Fruit fly (Drosophila melanogaster) whole organism, embryonic: ENCODE results near the gene AIMP2.

Experiments
- Adf1 ChIP-seq: fragments of 200-800 bp; sonication (Bioruptor generic); IDR thresholded peaks from 2 replicates; pipeline ENCODE4 v1.3.6; 2022; ENCODE audit warnings: missing biosample characterization, missing genetic modification characterization
- Aef1 ChIP-seq: fragments of 200-800 bp; sonication (Bioruptor generic); IDR thresholded peaks from 3 replicates; pipeline ENCODE4 v1.3.6; 2022; ENCODE audit warnings: missing biosample characterization, missing genetic modification characterization
- B-H1 ChIP-seq: fragments of 200-800 bp; sonication (Bioruptor generic); IDR thresholded peaks from 3 replicates; pipeline ENCODE4 v1.3.6; 2022; ENCODE audit warnings: missing biosample characterization, missing genetic modification characterization
- C15 ChIP-seq: fragments of 200-800 bp; sonication (Bioruptor generic); IDR thresholded peaks from 3 replicates; pipeline ENCODE4 v1.3.6; 2022; ENCODE audit warnings: missing biosample characterization, missing genetic modification characterization
- CG10209 ChIP-seq: fragments of 200-800 bp; sonication (Bioruptor generic); optimal IDR thresholded peaks from 3 replicates; lab custom pipeline; 2017; ENCODE audit warnings: missing biosample characterization, mild to moderate bottlenecking, missing genetic modification characterization, missing genetic modification reagents
- CG11085 ChIP-seq: fragments of 200-800 bp; sonication (Bioruptor generic); IDR thresholded peaks from 2 replicates; pipeline ENCODE4 v1.3.6; 2022; ENCODE audit warnings: missing biosample characterization, missing genetic modification characterization
- CG11093 ChIP-seq: fragments of 200-800 bp; sonication (Bioruptor generic); IDR thresholded peaks from 3 replicates; pipeline ENCODE4 v1.3.6; 2022; ENCODE audit warnings: missing biosample characterization, missing genetic modification characterization
- CG11398 ChIP-seq: fragments of 200-800 bp; sonication (Bioruptor generic); optimal IDR thresholded peaks from 2 replicates; lab custom pipeline; 2016; ENCODE audit warnings: missing biosample characterization, missing genetic modification characterization
- CG1233 ChIP-seq: fragments of 200-800 bp; sonication (Bioruptor generic); optimal IDR thresholded peaks from 4 replicates; lab custom pipeline; 2018; ENCODE audit warnings: missing biosample characterization, mild to moderate bottlenecking, missing genetic modification characterization
- CG13123 ChIP-seq: fragments of 200-800 bp; sonication (Bioruptor generic); optimal IDR thresholded peaks from 2 replicates; lab custom pipeline; 2016; ENCODE audit warnings: missing biosample characterization, missing genetic modification characterization
- CG1647 ChIP-seq: fragments of 200-800 bp; sonication (Bioruptor generic); optimal IDR thresholded peaks from 3 replicates; lab custom pipeline; 2016; ENCODE audit warnings: missing biosample characterization, missing genetic modification characterization
- CG17612 ChIP-seq: fragments of 200-800 bp; sonication (Bioruptor generic); IDR thresholded peaks from 2 replicates; pipeline ENCODE4 v1.3.6; 2022; ENCODE audit warnings: missing biosample characterization, missing genetic modification characterization
- CG18599 ChIP-seq: fragments of 200-800 bp; sonication (Bioruptor generic); optimal IDR thresholded peaks from 3 replicates; lab custom pipeline; 2017; ENCODE audit warnings: missing biosample characterization, missing genetic modification characterization, mild to moderate bottlenecking, moderate library complexity, missing genetic modification reagents
- CG18764 ChIP-seq: fragments of 200-800 bp; sonication (Bioruptor generic); optimal IDR thresholded peaks from 3 replicates; lab custom pipeline; 2016; ENCODE audit warnings: missing biosample characterization, missing genetic modification characterization
- CG2712 ChIP-seq: fragments of 200-800 bp; optimal IDR thresholded peaks from 3 replicates; lab custom pipeline; 2019; ENCODE audit warnings: missing biosample characterization, mild to moderate bottlenecking, missing genetic modification characterization, moderate library complexity
- CG34422 ChIP-seq: fragments of 200-800 bp; sonication (Bioruptor generic); IDR thresholded peaks from 3 replicates; pipeline ENCODE4 v1.3.6; 2022; ENCODE audit warnings: missing biosample characterization, missing genetic modification characterization
- CG4360 ChIP-seq: fragments of 200-800 bp; sonication (Bioruptor generic); IDR thresholded peaks from 2 replicates; pipeline ENCODE4 v1.3.6; 2022; ENCODE audit warnings: missing biosample characterization, missing genetic modification characterization
- CG4820 ChIP-seq: fragments of 200-800 bp; sonication (Bioruptor generic); optimal IDR thresholded peaks from 3 replicates; lab custom pipeline; 2016; ENCODE audit warnings: missing biosample characterization, missing genetic modification characterization
- CG5245 ChIP-seq: fragments of 200-800 bp; sonication (Bioruptor generic); optimal IDR thresholded peaks from 3 replicates; lab custom pipeline; 2016; ENCODE audit warnings: missing biosample characterization, missing genetic modification characterization
- CG6272 ChIP-seq: fragments of 200-800 bp; sonication (Bioruptor generic); IDR thresholded peaks from 2 replicates; pipeline ENCODE4 v1.3.6; 2022; ENCODE audit warnings: missing biosample characterization, missing genetic modification characterization
- CG6683 ChIP-seq: fragments of 200-800 bp; sonication (Bioruptor generic); optimal IDR thresholded peaks from 2 replicates; lab custom pipeline; 2017; ENCODE audit warnings: missing biosample characterization, mild to moderate bottlenecking, missing genetic modification characterization, missing genetic modification reagents
- CG6791 ChIP-seq: fragments of 200-800 bp; sonication (Bioruptor generic); IDR thresholded peaks from 3 replicates; pipeline ENCODE4 v1.3.6; 2022; ENCODE audit warnings: missing biosample characterization, missing genetic modification characterization; ENCODE audit not compliant: partially characterized antibody
- CG7357 ChIP-seq: fragments of 200-800 bp; sonication (Bioruptor generic); IDR thresholded peaks from 3 replicates; pipeline ENCODE4 v1.3.6; 2022; ENCODE audit warnings: missing biosample characterization, missing genetic modification characterization
- CG7556 ChIP-seq: fragments of 200-800 bp; sonication (Bioruptor generic); optimal IDR thresholded peaks from 2 replicates; lab custom pipeline; 2017; ENCODE audit warnings: missing biosample characterization, mild to moderate bottlenecking, missing genetic modification characterization
- CHES-1-like ChIP-seq: fragments of 200-800 bp; sonication (Bioruptor generic); optimal IDR thresholded peaks from 2 replicates; lab custom pipeline; 2016; ENCODE audit warnings: missing biosample characterization, missing genetic modification characterization
- D19A ChIP-seq: fragments of 200-800 bp; optimal IDR thresholded peaks from 3 replicates; lab custom pipeline; 2019; ENCODE audit warnings: missing biosample characterization, mild to moderate bottlenecking, missing genetic modification characterization, moderate library complexity
- Dek ChIP-seq: fragments of 200-800 bp; sonication (Bioruptor generic); optimal IDR thresholded peaks from 3 replicates; lab custom pipeline; 2019; ENCODE audit warnings: missing biosample characterization, mild to moderate bottlenecking, missing genetic modification characterization, moderate library complexity
- Dp ChIP-seq: fragments of 200-800 bp; sonication (Bioruptor generic); optimal IDR thresholded peaks from 2 replicates; lab custom pipeline; 2018; ENCODE audit warnings: missing biosample characterization, mild to moderate bottlenecking, missing genetic modification characterization, moderate library complexity
- Ets65A ChIP-seq: fragments of 200-800 bp; sonication (Bioruptor generic); peaks from one replicate; lab custom pipeline; 2016; ENCODE audit warnings: missing biosample characterization, missing genetic modification characterization
- GATAe ChIP-seq: fragments of 200-800 bp; sonication (Bioruptor generic); conservative IDR thresholded peaks from 2 replicates; pipeline ENCODE4 v1.3.6; 2022; ENCODE audit warnings: missing biosample characterization, missing genetic modification characterization
- Hand ChIP-seq: fragments of 200-800 bp; sonication (Bioruptor generic); optimal IDR thresholded peaks from 2 replicates; lab custom pipeline; 2017; ENCODE audit warnings: mild to moderate bottlenecking, missing biosample characterization, missing genetic modification reagents, missing genetic modification characterization
- Hsf ChIP-seq: fragments of 200-800 bp; sonication (Bioruptor generic); optimal IDR thresholded peaks from 3 replicates; lab custom pipeline; 2016; ENCODE audit warnings: missing biosample characterization, missing genetic modification characterization
- NK7.1 ChIP-seq: fragments of 200-800 bp; sonication (Bioruptor generic); optimal IDR thresholded peaks from 3 replicates; lab custom pipeline; 2016; ENCODE audit warnings: missing biosample characterization, missing genetic modification characterization
- Vsx1 ChIP-seq: fragments of 200-800 bp; sonication (Bioruptor generic); optimal IDR thresholded peaks from 2 replicates; lab custom pipeline; 2017; ENCODE audit warnings: missing biosample characterization, mild to moderate bottlenecking, missing genetic modification characterization, missing genetic modification reagents
- al ChIP-seq: fragments of 200-800 bp; sonication (Bioruptor generic); IDR thresholded peaks from 2 replicates; pipeline ENCODE4 v1.3.6; 2022; ENCODE audit warnings: missing biosample characterization, missing genetic modification characterization
- br ChIP-seq: fragments of >200 bp; optimal IDR thresholded peaks from 2 replicates; lab custom pipeline; 2017
- chinmo ChIP-seq: fragments of 200-800 bp; sonication (Bioruptor generic); IDR thresholded peaks from 4 replicates; pipeline ENCODE4 v1.3.6; 2022; ENCODE audit warnings: missing biosample characterization, missing genetic modification characterization; ENCODE audit not compliant: partially characterized antibody
- crc ChIP-seq: fragments of 200-800 bp; sonication (Bioruptor generic); optimal IDR thresholded peaks from 2 replicates; lab custom pipeline; 2016; ENCODE audit warnings: missing biosample characterization, missing genetic modification characterization
- dmrt11E ChIP-seq: fragments of 200-800 bp; sonication (Bioruptor generic); optimal IDR thresholded peaks from 3 replicates; lab custom pipeline; 2018; ENCODE audit warnings: missing biosample characterization, mild to moderate bottlenecking, missing genetic modification characterization, moderate library complexity
- dmrt99B ChIP-seq: fragments of 200-800 bp; sonication (Bioruptor generic); optimal IDR thresholded peaks from 2 replicates; lab custom pipeline; 2018; ENCODE audit warnings: missing biosample characterization, mild to moderate bottlenecking, missing genetic modification characterization, moderate library complexity
- exex ChIP-seq: fragments of 200-800 bp; sonication (Bioruptor generic); optimal IDR thresholded peaks from 4 replicates; lab custom pipeline; 2018; ENCODE audit warnings: missing biosample characterization, mild to moderate bottlenecking, missing genetic modification characterization, moderate library complexity
- gt ChIP-seq: fragments of 200-800 bp; sonication (Bioruptor generic); IDR thresholded peaks from 2 replicates; pipeline ENCODE4 v1.3.6; 2022; ENCODE audit warnings: missing biosample characterization, missing genetic modification characterization
- lbe ChIP-seq: fragments of 200-800 bp; sonication (Bioruptor generic); optimal IDR thresholded peaks from 2 replicates; lab custom pipeline; 2016; ENCODE audit warnings: missing biosample characterization, mild to moderate bottlenecking, missing genetic modification characterization
- psq ChIP-seq: fragments of 200-800 bp; sonication (Bioruptor generic); optimal IDR thresholded peaks from 2 replicates; lab custom pipeline; 2017; ENCODE audit warnings: missing biosample characterization, missing genetic modification characterization
- row ChIP-seq: fragments of 200-800 bp; sonication (Bioruptor generic); IDR thresholded peaks from 3 replicates; pipeline ENCODE4 v1.3.6; 2022; ENCODE audit warnings: missing biosample characterization, missing genetic modification characterization
- stc ChIP-seq: fragments of 200-800 bp; sonication (Bioruptor generic); IDR thresholded peaks from 2 replicates; pipeline ENCODE4 v1.3.6; 2022; ENCODE audit warnings: missing biosample characterization, missing genetic modification characterization
- sug ChIP-seq: fragments of 200-800 bp; optimal IDR thresholded peaks from 2 replicates; lab custom pipeline; 2019; ENCODE audit warnings: missing biosample characterization, mild to moderate bottlenecking, missing genetic modification characterization, moderate library complexity
- tll ChIP-seq, 2 experiments: fragments of 200-800 bp in 1 of 2; fragments of >200 bp in 1 of 2; sonication (Bioruptor generic) in 1 of 2; optimal IDR thresholded peaks; 2 replicates each; lab custom pipeline; 2017 to 2019; ENCODE audit warnings: missing biosample characterization in 2 of 2, missing genetic modification characterization in 2 of 2, mild to moderate bottlenecking in 1 of 2, moderate library complexity in 1 of 2
- unc-4 ChIP-seq: fragments of 200-800 bp; sonication (Bioruptor generic); IDR thresholded peaks from 2 replicates; pipeline ENCODE4 v1.3.6; 2022; ENCODE audit warnings: missing biosample characterization, missing genetic modification characterization; ENCODE audit not compliant: partially characterized antibody
- zen2 ChIP-seq: fragments of 200-800 bp; sonication (Bioruptor generic); IDR thresholded peaks from 3 replicates; pipeline ENCODE4 v1.3.6; 2022; ENCODE audit warnings: missing biosample characterization, missing genetic modification characterization; ENCODE audit not compliant: partially characterized antibody

Gene AIMP2

dm6 chr3L:15538582-15539490, 44.6 kb upstream of the AIMP2 start:
- TF ChIP-seq D19A (tag; lab: Kevin White, UChicago) (peak; percentile 72), NK7.1 (GFP tag; lab: Kevin White, UChicago) (no peak), al (no peak), CG7357 (GFP tag; lab: Robert Waterston, UW) (no peak), CG6791 (no peak), CG7556 (GFP tag; lab: Kevin White, UChicago) (no peak), CG2712 (tag; lab: Kevin White, UChicago) (peak; percentile 6), unc-4 (GFP tag; lab: Robert Waterston, UW) (no peak), exex (peak; percentile 88), psq (no peak), stc (no peak), br (no peak), chinmo (GFP tag; lab: Robert Waterston, UW) (0 out of 4 replicates have a peak, but pooled peaks have one; percentile 20), lbe (GFP tag; lab: Kevin White, UChicago) (no peak), Hand (GFP tag; lab: Kevin White, UChicago) (no peak), B-H1 (GFP tag; lab: Robert Waterston, UW) (no peak), GATAe (peak; percentile 63; the same call in 1 of the 2 replicates), CG18764 (no peak), sug (peak; percentile 35), CG18599 (peak; percentile 12), crc (GFP tag; lab: Kevin White, UChicago) (no peak), Ets65A (GFP tag; lab: Kevin White, UChicago) (peak; percentile 40), CG11093 (GFP tag; lab: Robert Waterston, UW) (no peak), CG5245 (GFP tag; lab: Kevin White, UChicago) (no peak), Adf1 (GFP tag; lab: Robert Waterston, UW) (no peak), CG6683 (GFP tag; lab: Kevin White, UChicago) (no peak), CG1233 (GFP tag; lab: Kevin White, UChicago) (no peak), Dp (GFP tag; lab: Kevin White, UChicago) (no peak), CG11085 (GFP tag; lab: Robert Waterston, UW) (no peak), CG13123 (GFP tag; lab: Kevin White, UChicago) (no peak), gt (GFP tag; lab: Robert Waterston, UW) (no peak), CG10209 (GFP tag; lab: Kevin White, UChicago) (no peak), CG4820 (GFP tag; lab: Kevin White, UChicago) (no peak), dmrt11E (tag; lab: Kevin White, UChicago) (no peak), Hsf (GFP tag; lab: Kevin White, UChicago) (no peak), Aef1 (GFP tag; lab: Robert Waterston, UW) (no peak), Vsx1 (GFP tag; lab: Kevin White, UChicago) (peak; percentile 55), C15 (GFP tag; lab: Robert Waterston, UW) (no peak), tll (GFP tag; optimal IDR thresholded peaks at IDR 0.05; lab: Kevin White, UChicago) (no peak), row (GFP tag; lab: Robert Waterston, UW) (peak; percentile 44; the same call in 2 of the 3 replicates), CG11398 (no peak), CG34422 (peak; percentile 39; the same call in 1 of the 3 replicates), CG6272 (GFP tag; lab: Robert Waterston, UW) (no peak), dmrt99B (tag; lab: Kevin White, UChicago) (peak; percentile 1), CG1647 (GFP tag; lab: Kevin White, UChicago) (no peak), CG17612 (no peak), zen2 (GFP tag; lab: Robert Waterston, UW) (no peak), CG4360 (GFP tag; lab: Robert Waterston, UW) (no peak), CHES-1-like (GFP tag; lab: Kevin White, UChicago) (no peak), Dek (tag; lab: Kevin White, UChicago) (no peak)
